Worm (Caenorhabditis elegans): ENCODE measurements around the gene Y45F10D.15.

Y45F10D.15 gene

DNA sequence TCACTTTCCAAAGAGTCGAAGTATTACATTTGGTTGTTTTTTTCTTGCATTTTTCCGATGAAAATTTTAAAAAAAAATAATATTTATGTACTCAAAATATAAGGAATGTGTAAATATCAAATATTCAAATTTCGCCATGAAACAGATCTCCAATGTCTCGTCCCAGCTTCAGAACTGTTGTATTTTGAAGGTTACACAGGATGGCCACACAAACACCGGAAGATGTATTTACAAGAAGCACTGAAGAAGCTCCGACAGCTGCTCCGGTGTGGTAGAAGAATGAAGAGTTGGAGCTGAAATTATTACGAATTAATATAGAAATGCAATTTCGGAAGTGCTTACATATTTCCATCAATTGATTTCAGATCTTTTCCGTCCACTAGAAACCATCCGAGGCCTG is 38.4 kb downstream of the Y45F10D.15 start:
- no peak for TF ChIP-seq flt-1 (GFP tag; IDR thresholded peaks at IDR 0.05)
- no peak for TF ChIP-seq ztf-29 (GFP tag; IDR thresholded peaks at IDR 0.05)
- no peak for TF ChIP-seq med-1 (GFP tag; optimal IDR thresholded peaks at IDR 0.05; ENCODE audit: insufficient read depth)
- TF ChIP-seq cog-1 (tag; optimal IDR thresholded peaks at IDR 0.05): no peak
- TF ChIP-seq T22C8.4 (GFP tag; IDR thresholded peaks at IDR 0.05): no peak
- no peak for TF ChIP-seq tab-1 (GFP tag; IDR thresholded peaks at IDR 0.05)
- TF ChIP-seq ref-1 (GFP tag; conservative IDR thresholded peaks at IDR 0.05): no peak
- no peak for TF ChIP-seq ztf-23 (GFP tag; IDR thresholded peaks at IDR 0.05)
- no peak for TF ChIP-seq klf-2 (GFP tag; conservative IDR thresholded peaks at IDR 0.05)

- no peak for TF ChIP-seq cog-1 (tag; optimal IDR thresholded peaks at IDR 0.05)
- no peak for TF ChIP-seq tab-1 (GFP tag; IDR thresholded peaks at IDR 0.05)
- no peak for TF ChIP-seq T22C8.4 (GFP tag; IDR thresholded peaks at IDR 0.05)
- no peak for TF ChIP-seq ztf-29 (GFP tag; IDR thresholded peaks at IDR 0.05)
- no peak for TF ChIP-seq ztf-23 (GFP tag; IDR thresholded peaks at IDR 0.05)
- no peak for TF ChIP-seq klf-2 (GFP tag; conservative IDR thresholded peaks at IDR 0.05)
- no peak for TF ChIP-seq flt-1 (GFP tag; IDR thresholded peaks at IDR 0.05)
- no peak for TF ChIP-seq med-1 (GFP tag; optimal IDR thresholded peaks at IDR 0.05; ENCODE audit: insufficient read depth)
- TF ChIP-seq ref-1 (GFP tag; conservative IDR thresholded peaks at IDR 0.05): no peak
Measured at ce11 chrIV:13778710-13779109, 42.1 kb downstream of the Y45F10D.15 start, which contains the start of gene gly-10. gly-10 (plus strand) TSS chrIV:13779096.

DNA sequence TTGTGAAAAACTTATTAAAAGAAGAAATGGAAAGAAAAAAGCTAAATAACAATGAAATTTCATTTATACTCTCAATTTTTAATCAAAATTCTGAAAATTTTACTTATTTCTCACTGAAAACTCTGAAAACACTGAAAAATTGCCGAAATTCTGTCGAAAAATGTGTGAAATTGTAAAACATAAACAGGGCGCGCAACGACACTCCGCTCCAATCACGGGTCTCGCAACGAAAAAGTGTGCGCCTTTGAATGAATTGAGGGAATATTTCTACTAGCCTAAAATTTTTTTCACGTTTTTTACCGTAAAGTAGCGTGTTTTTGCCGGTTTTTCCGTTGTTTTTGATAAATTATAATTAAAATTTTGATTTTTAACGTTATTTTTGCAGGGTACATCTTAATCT is 43.3 kb downstream of the Y45F10D.15 start, which contains the start of gene rpl-18:
Gene rpl-18, plus strand, starts transcription at position 386 of the 400 bp plus-strand sequence.
- TF ChIP-seq med-1 (GFP tag; optimal IDR thresholded peaks at IDR 0.05; ENCODE audit: insufficient read depth) (no peak), flt-1 (GFP tag; IDR thresholded peaks at IDR 0.05) (no peak), T22C8.4 (GFP tag; IDR thresholded peaks at IDR 0.05) (no peak), cog-1 (tag; optimal IDR thresholded peaks at IDR 0.05) (no peak), ztf-29 (GFP tag; IDR thresholded peaks at IDR 0.05) (no peak)

- no peak for TF ChIP-seq ztf-29 (GFP tag; IDR thresholded peaks at IDR 0.05)
- no peak for TF ChIP-seq ztf-23 (GFP tag; IDR thresholded peaks at IDR 0.05)
- no peak for TF ChIP-seq ref-1 (GFP tag; conservative IDR thresholded peaks at IDR 0.05)
- TF ChIP-seq flt-1 (GFP tag; IDR thresholded peaks at IDR 0.05): no peak
- no peak for TF ChIP-seq cog-1 (tag; optimal IDR thresholded peaks at IDR 0.05)
- no peak for TF ChIP-seq klf-2 (GFP tag; conservative IDR thresholded peaks at IDR 0.05)
- no peak for TF ChIP-seq T22C8.4 (GFP tag; IDR thresholded peaks at IDR 0.05)
- TF ChIP-seq med-1 (GFP tag; optimal IDR thresholded peaks at IDR 0.05; ENCODE audit: insufficient read depth): no peak
- TF ChIP-seq tab-1 (GFP tag; IDR thresholded peaks at IDR 0.05): no peak
Measured at ce11 chrIV:13776745-13777144, 44.0 kb downstream of the Y45F10D.15 start.

- no peak for TF ChIP-seq klf-2 (GFP tag; conservative IDR thresholded peaks at IDR 0.05)
- no peak for TF ChIP-seq tab-1 (GFP tag; IDR thresholded peaks at IDR 0.05)
- no peak for TF ChIP-seq ztf-23 (GFP tag; IDR thresholded peaks at IDR 0.05)
- TF ChIP-seq ref-1 (GFP tag; conservative IDR thresholded peaks at IDR 0.05): no peak
- no peak for TF ChIP-seq cog-1 (tag; optimal IDR thresholded peaks at IDR 0.05)
- TF ChIP-seq T22C8.4 (GFP tag; IDR thresholded peaks at IDR 0.05): no peak
- TF ChIP-seq flt-1 (GFP tag; IDR thresholded peaks at IDR 0.05): no peak
- no peak for TF ChIP-seq med-1 (GFP tag; optimal IDR thresholded peaks at IDR 0.05; ENCODE audit: insufficient read depth)
- no peak for TF ChIP-seq ztf-29 (GFP tag; IDR thresholded peaks at IDR 0.05)
Measured at ce11 chrIV:13776115-13776514, 44.6 kb downstream of the Y45F10D.15 start, which contains the start of gene Y45F10D.16. Y45F10D.16 (plus strand) TSS chrIV:13776415.

ce11 chrIV:13774578-13774977 is 46.2 kb downstream of the Y45F10D.15 start, which contains the start of gene Y45F10D.2:
Y45F10D.2 (minus strand) TSS chrIV:13774678.
- TF ChIP-seq cog-1 (tag; optimal IDR thresholded peaks at IDR 0.05): no peak
- TF ChIP-seq klf-2 (GFP tag; conservative IDR thresholded peaks at IDR 0.05): no peak
- no peak for TF ChIP-seq ztf-29 (GFP tag; IDR thresholded peaks at IDR 0.05)
- no peak for TF ChIP-seq med-1 (GFP tag; optimal IDR thresholded peaks at IDR 0.05; ENCODE audit: insufficient read depth)
- TF ChIP-seq ref-1 (GFP tag; conservative IDR thresholded peaks at IDR 0.05): no peak
- no peak for TF ChIP-seq tab-1 (GFP tag; IDR thresholded peaks at IDR 0.05)
- no peak for TF ChIP-seq ztf-23 (GFP tag; IDR thresholded peaks at IDR 0.05)
- TF ChIP-seq T22C8.4 (GFP tag; IDR thresholded peaks at IDR 0.05): no peak
- TF ChIP-seq flt-1 (GFP tag; IDR thresholded peaks at IDR 0.05): no peak

Data from whole organism, midembryonic.